Fruit fly (Drosophila melanogaster): ENCODE data around the gene LeuRS.
A peak's percentile ranks its signal among the peaks of the same experiment; 100 is the strongest.

The LeuRS gene

DNA sequence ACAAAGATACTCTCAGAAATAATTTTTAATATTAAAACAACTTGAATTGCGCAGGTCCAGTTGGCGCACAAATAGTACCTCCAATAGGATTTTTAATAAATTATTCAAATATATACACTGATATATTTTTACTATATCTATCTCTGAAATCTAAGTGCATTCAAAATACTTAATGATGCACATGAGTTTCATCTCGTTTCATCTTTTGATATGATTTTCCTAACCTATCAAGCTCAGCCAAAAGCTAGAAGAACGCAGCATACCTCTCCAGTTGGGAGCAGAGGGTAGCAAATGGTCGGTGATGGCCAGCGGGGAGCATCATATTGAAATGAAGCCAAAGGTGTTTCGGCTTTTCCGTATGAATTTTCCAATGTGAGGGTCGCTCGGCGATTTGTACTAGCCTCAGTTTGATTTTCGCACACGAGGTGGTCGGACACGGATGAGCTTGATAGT lies 10.3 kb upstream of the LeuRS start, which contains the start of gene CG8852 (continued):
- no peak for TF ChIP-seq CG2116 (GFP tag; optimal IDR thresholded peaks at IDR 0.05)
- no peak for TF ChIP-seq stwl (tag; optimal IDR thresholded peaks at IDR 0.05)
- TF ChIP-seq TFAM (GFP tag; optimal IDR thresholded peaks at IDR 0.05), result no peak
- TF ChIP-seq Atf6 (GFP tag; IDR thresholded peaks at IDR 0.05), result peak; percentile 54; the same call in 1 of the 2 replicates
- TF ChIP-seq CG7786 (GFP tag; optimal IDR thresholded peaks at IDR 0.05), result no peak
- peak; percentile 76 for TF ChIP-seq row (GFP tag; IDR thresholded peaks at IDR 0.05)
- TF ChIP-seq chinmo (GFP tag; IDR thresholded peaks at IDR 0.05; ENCODE audit: partially characterized antibody), result no peak
- peak; percentile 60; the same call in 1 of the 2 replicates for TF ChIP-seq Rfx (GFP tag; IDR thresholded peaks at IDR 0.05)
- TF ChIP-seq bsh (GFP tag; optimal IDR thresholded peaks at IDR 0.05), result no peak
- peak in 1 of 2 experiments; percentile 9 for TF ChIP-seq dpn (GFP tag; optimal IDR thresholded peaks at IDR 0.05)
- no peak for TF ChIP-seq odd (GFP tag; optimal IDR thresholded peaks at IDR 0.05)
- no peak for TF ChIP-seq usp (GFP tag; optimal IDR thresholded peaks at IDR 0.05)
- TF ChIP-seq dysf (GFP tag; IDR thresholded peaks at IDR 0.05), result peak; percentile 57; the same call in 1 of the 3 replicates
- no peak for TF ChIP-seq Hr39 (optimal IDR thresholded peaks at IDR 0.05)
- no peak for TF ChIP-seq pan (optimal IDR thresholded peaks at IDR 0.05)
- peak in 1 of 2 experiments; percentile 47 for TF ChIP-seq pan (GFP tag; optimal IDR thresholded peaks at IDR 0.05 in 1 of 2, IDR thresholded peaks at IDR 0.05 in 1 of 2)
- no peak for TF ChIP-seq CG18011 (GFP tag; optimal IDR thresholded peaks at IDR 0.05)
- no peak for TF ChIP-seq amos (GFP tag; IDR thresholded peaks at IDR 0.05; ENCODE audit: partially characterized antibody)
- no peak for TF ChIP-seq gcm (GFP tag; optimal IDR thresholded peaks at IDR 0.05)
- TF ChIP-seq so (GFP tag; IDR thresholded peaks at IDR 0.05), result 0 out of 3 replicates have a peak, but pooled peaks have one; percentile 13
- peak; percentile 12 for TF ChIP-seq CG4328 (GFP tag; optimal IDR thresholded peaks at IDR 0.05)
- peak; percentile 35; the same call in 1 of the 2 replicates for TF ChIP-seq esg (GFP tag; conservative IDR thresholded peaks at IDR 0.05)
- peak; percentile 30 for TF ChIP-seq ind (GFP tag; optimal IDR thresholded peaks at IDR 0.05)
- 0 out of 3 replicates have a peak, but pooled peaks have one; percentile 8 for TF ChIP-seq CG11093 (GFP tag; IDR thresholded peaks at IDR 0.05)
- 0 out of 3 replicates have a peak, but pooled peaks have one; percentile 28 for TF ChIP-seq CG34422 (GFP tag; IDR thresholded peaks at IDR 0.05)
- peak; percentile 31 for TF ChIP-seq Meics (GFP tag; optimal IDR thresholded peaks at IDR 0.05)
- 0 out of 3 replicates have a peak, but pooled peaks have one; percentile 27 for TF ChIP-seq zfh1 (GFP tag; IDR thresholded peaks at IDR 0.05)
- TF ChIP-seq CG7372 (GFP tag; IDR thresholded peaks at IDR 0.05), result 0 out of 2 replicates have a peak, but pooled peaks have one; percentile 8
- 0 out of 2 replicates have a peak, but pooled peaks have one; percentile 21 for TF ChIP-seq seq (GFP tag; IDR thresholded peaks at IDR 0.05)
- TF ChIP-seq danr (GFP tag; IDR thresholded peaks at IDR 0.05), result no peak
- peak; percentile 26; the same call in 1 of the 2 replicates for TF ChIP-seq sob (GFP tag; IDR thresholded peaks at IDR 0.05)
- 0 out of 3 replicates have a peak, but pooled peaks have one; percentile 29 for TF ChIP-seq ci (GFP tag; IDR thresholded peaks at IDR 0.05)
- TF ChIP-seq CG10366 (GFP tag; IDR thresholded peaks at IDR 0.05), result peak; percentile 28; the same call in 1 of the 2 replicates
- TF ChIP-seq shn (GFP tag; optimal IDR thresholded peaks at IDR 0.05), result no peak
- TF ChIP-seq al (GFP tag; IDR thresholded peaks at IDR 0.05), result peak; percentile 50; the same call in 1 of the 2 replicates
- no peak for TF ChIP-seq CG7928 (GFP tag; optimal IDR thresholded peaks at IDR 0.05)
- TF ChIP-seq Dbx (GFP tag; IDR thresholded peaks at IDR 0.05), result 0 out of 3 replicates have a peak, but pooled peaks have one; percentile 17
- peak; percentile 10 for TF ChIP-seq CG13775 (GFP tag; optimal IDR thresholded peaks at IDR 0.05)
- no peak for TF ChIP-seq CG2199 (GFP tag; IDR thresholded peaks at IDR 0.05)
- peak; percentile 46 for TF ChIP-seq CG13424 (tag; optimal IDR thresholded peaks at IDR 0.05)
- 0 out of 3 replicates have a peak, but pooled peaks have one; percentile 18 for TF ChIP-seq tgo (GFP tag; IDR thresholded peaks at IDR 0.05)
- TF ChIP-seq Pdp1 (GFP tag; optimal IDR thresholded peaks at IDR 0.05), result no peak
- peak; percentile 35 for TF ChIP-seq CG6689 (GFP tag; IDR thresholded peaks at IDR 0.05)
- TF ChIP-seq Dad (GFP tag; optimal IDR thresholded peaks at IDR 0.05), result no peak
- peak; percentile 34 for TF ChIP-seq Xbp1 (GFP tag; optimal IDR thresholded peaks at IDR 0.05)
- peak; percentile 31 for TF ChIP-seq bcd (GFP tag; optimal IDR thresholded peaks at IDR 0.05)
- TF ChIP-seq tup (GFP tag; optimal IDR thresholded peaks at IDR 0.05), result no peak
- TF ChIP-seq CG8924 (tag; optimal IDR thresholded peaks at IDR 0.05), result peak; percentile 32
- TF ChIP-seq nmo (GFP tag; optimal IDR thresholded peaks at IDR 0.05), result peak; percentile 31
- no peak for TF ChIP-seq Ada2b (GFP tag; IDR thresholded peaks at IDR 0.05)
- peak; percentile 3 for TF ChIP-seq CG17385 (GFP tag; optimal IDR thresholded peaks at IDR 0.05)
